Worm (Caenorhabditis elegans) whole organism, L1 larva: ENCODE measurements around the gene ddn-2.
A peak's percentile ranks its signal among the peaks of the same experiment; 100 is the strongest.

Experiments
- C34B4.2 ChIP-seq: sonication (generic microtip); optimal IDR thresholded peaks from 2 replicates; lab custom pipeline; 2017; ENCODE audit warnings: mild to moderate bottlenecking, missing genetic modification characterization, missing compliant biosample characterization
- alr-1 ChIP-seq: fragments of 200-800 bp; sonication (Bioruptor generic); optimal IDR thresholded peaks from 2 replicates; lab custom pipeline; 2018; ENCODE audit warnings: borderline replicate concordance, mild to moderate bottlenecking, missing genetic modification characterization, missing compliant biosample characterization
- ama-1 ChIP-seq: fragments of 150-350 bp; optimal IDR thresholded peaks from 2 replicates; lab custom pipeline; 2014
- blmp-1 ChIP-seq: fragments of 150-350 bp; optimal IDR thresholded peaks from 2 replicates; lab custom pipeline; 2014; ENCODE audit warnings: missing biosample characterization, missing genetic modification characterization
- ceh-82 ChIP-seq, 3 experiments: fragments of 150-350 bp in 1 of 3; sonication (generic microtip) in 2 of 3; optimal IDR thresholded peaks; 2 replicates each; lab custom pipeline; 2014 to 2017; ENCODE audit warnings: missing biosample characterization in 3 of 3, missing genetic modification characterization in 3 of 3
- ceh-90 ChIP-seq: sonication (generic microtip); optimal IDR thresholded peaks from 2 replicates; lab custom pipeline; 2016; ENCODE audit warnings: missing genetic modification characterization, missing compliant biosample characterization
- dpl-1 ChIP-seq, 3 experiments: fragments of 150-350 bp in 2 of 3; sonication (generic microtip) in 1 of 3; optimal IDR thresholded peaks; 2 replicates each; lab custom pipeline; 2014 to 2017; ENCODE audit warnings: missing biosample characterization in 3 of 3, missing genetic modification characterization in 3 of 3, missing genetic modification reagents in 3 of 3
- dsc-1 ChIP-seq: sonication (generic microtip); optimal IDR thresholded peaks from 2 replicates; lab custom pipeline; 2016; ENCODE audit warnings: mild to moderate bottlenecking, missing genetic modification characterization, missing compliant biosample characterization
- efl-1 ChIP-seq, 4 experiments: fragments of 150-350 bp; optimal IDR thresholded peaks in 3 of 4; peaks in 1 of 4; 1 replicate in 1 of 4; 2 replicates in 3 of 4; lab custom pipeline; 2014; ENCODE audit warnings: missing biosample characterization in 2 of 4, missing genetic modification characterization in 2 of 4, missing genetic modification reagents in 2 of 4
- egl-13 ChIP-seq: sonication (generic microtip); optimal IDR thresholded peaks from 2 replicates; lab custom pipeline; 2016; ENCODE audit warnings: missing genotype, missing genetic modification reagents, missing genetic modification characterization, missing compliant biosample characterization
- elt-3 ChIP-seq, 6 experiments: fragments of 150-350 bp in 1 of 6; sonication (generic microtip); optimal IDR thresholded peaks; 2 replicates each; lab custom pipeline; 2017 to 2018; ENCODE audit warnings: missing biosample characterization in 6 of 6, missing genetic modification characterization in 6 of 6, inconsistent platforms in 1 of 6
- fkh-4 ChIP-seq: sonication (generic microtip); optimal IDR thresholded peaks from 2 replicates; lab custom pipeline; 2016; ENCODE audit warnings: missing compliant biosample characterization, missing genetic modification characterization, borderline replicate concordance
- fkh-8 ChIP-seq: sonication (generic microtip); optimal IDR thresholded peaks from 2 replicates; lab custom pipeline; 2016; ENCODE audit warnings: mild to moderate bottlenecking, missing genetic modification characterization, missing compliant biosample characterization
- fos-1 ChIP-seq: fragments of 150-350 bp; optimal IDR thresholded peaks from 2 replicates; lab custom pipeline; 2014; ENCODE audit warnings: missing biosample characterization, missing genetic modification characterization
- hpl-2 ChIP-seq: fragments of 150-350 bp; optimal IDR thresholded peaks from 2 replicates; lab custom pipeline; 2014; ENCODE audit warnings: missing biosample characterization, missing genetic modification reagents, missing genetic modification characterization
- irx-1 ChIP-seq: sonication (generic microtip); optimal IDR thresholded peaks from 2 replicates; lab custom pipeline; 2016; ENCODE audit warnings: missing genetic modification characterization, missing compliant biosample characterization
- lin-13 ChIP-seq: fragments of 150-350 bp; optimal IDR thresholded peaks from 2 replicates; lab custom pipeline; 2014; ENCODE audit warnings: missing biosample characterization, missing genetic modification reagents, missing genetic modification characterization
- lin-14 ChIP-seq: fragments of 200-800 bp; sonication (Bioruptor generic); optimal IDR thresholded peaks from 2 replicates; lab custom pipeline; 2018; ENCODE audit warnings: mild to moderate bottlenecking, missing genetic modification characterization, moderate library complexity, missing compliant biosample characterization
- lin-15B ChIP-seq: fragments of 150-350 bp; sonication (generic microtip); optimal IDR thresholded peaks from 3 replicates; lab custom pipeline; 2014; ENCODE audit warnings: missing biosample characterization, missing genetic modification characterization
- lin-35 ChIP-seq, 2 experiments: fragments of 150-350 bp; optimal IDR thresholded peaks; 2 replicates each; lab custom pipeline; 2014; ENCODE audit warnings: missing biosample characterization in 2 of 2, missing genetic modification characterization in 2 of 2, missing genetic modification reagents in 2 of 2
- lin-39 ChIP-seq: fragments of 150-350 bp; optimal IDR thresholded peaks from 2 replicates; lab custom pipeline; 2014; ENCODE audit warnings: missing biosample characterization, missing genetic modification reagents, missing genetic modification characterization
- mab-9 ChIP-seq: fragments of 200-800 bp; sonication (Bioruptor generic); IDR thresholded peaks from 2 replicates; pipeline ENCODE4 v1.3.6; 2022; ENCODE audit warnings: missing genetic modification reagents, missing genetic modification characterization, missing compliant biosample characterization
- mdl-1 ChIP-seq, 2 experiments: fragments of 150-350 bp; optimal IDR thresholded peaks; 2 replicates each; lab custom pipeline; 2014 to 2017; ENCODE audit warnings: missing biosample characterization in 2 of 2, missing genetic modification characterization in 2 of 2, inconsistent platforms in 1 of 2
- mep-1 ChIP-seq: fragments of 150-350 bp; optimal IDR thresholded peaks from 2 replicates; lab custom pipeline; 2014; ENCODE audit warnings: missing biosample characterization, missing genetic modification characterization
- nhr-12 ChIP-seq: sonication (generic microtip); optimal IDR thresholded peaks from 2 replicates; lab custom pipeline; 2017; ENCODE audit warnings: missing biosample characterization, missing genetic modification characterization
- nhr-19 ChIP-seq: fragments of 200-800 bp; sonication (Bioruptor generic); conservative IDR thresholded peaks from 2 replicates; pipeline ENCODE4 v1.3.6; 2022; ENCODE audit warnings: missing genetic modification characterization, missing compliant biosample characterization
- nhr-237 ChIP-seq: fragments of 150-350 bp; optimal IDR thresholded peaks from 2 replicates; lab custom pipeline; 2014; ENCODE audit warnings: missing biosample characterization, missing genetic modification characterization
- nhr-28 ChIP-seq: fragments of 150-350 bp; optimal IDR thresholded peaks from 2 replicates; lab custom pipeline; 2014; ENCODE audit warnings: missing biosample characterization, missing genetic modification characterization
- nhr-71 ChIP-seq: sonication (generic microtip); optimal IDR thresholded peaks from 2 replicates; lab custom pipeline; 2016; ENCODE audit warnings: mild to moderate bottlenecking, missing genetic modification characterization, moderate library complexity, missing compliant biosample characterization
- nhr-76 ChIP-seq: sonication (generic microtip); optimal IDR thresholded peaks from 2 replicates; lab custom pipeline; 2017; ENCODE audit warnings: missing biosample characterization, missing genetic modification characterization
- nhr-84 ChIP-seq: sonication (generic microtip); optimal IDR thresholded peaks from 2 replicates; lab custom pipeline; 2017; ENCODE audit warnings: missing biosample characterization, missing genetic modification characterization
- pax-3 ChIP-seq: fragments of 200-800 bp; sonication (Bioruptor generic); optimal IDR thresholded peaks from 2 replicates; lab custom pipeline; 2018; ENCODE audit warnings: mild to moderate bottlenecking, missing genetic modification characterization, moderate library complexity, missing compliant biosample characterization
- snpc-4 ChIP-seq: fragments of 150-350 bp; optimal IDR thresholded peaks from 2 replicates; lab custom pipeline; 2014; ENCODE audit warnings: missing biosample characterization, missing genetic modification characterization
- snu-23 ChIP-seq: sonication (generic microtip); optimal IDR thresholded peaks from 2 replicates; lab custom pipeline; 2016; ENCODE audit warnings: missing genetic modification characterization, missing compliant biosample characterization
- sptf-1 ChIP-seq: fragments of 150-350 bp; optimal IDR thresholded peaks from 2 replicates; lab custom pipeline; 2014; ENCODE audit warnings: missing biosample characterization, missing genetic modification characterization
- sup-37 ChIP-seq: fragments of 200-800 bp; sonication (Bioruptor generic); optimal IDR thresholded peaks from 2 replicates; lab custom pipeline; 2018; ENCODE audit warnings: mild to moderate bottlenecking, missing genetic modification characterization, missing compliant biosample characterization
- tbx-2 ChIP-seq: sonication (generic microtip); optimal IDR thresholded peaks from 2 replicates; lab custom pipeline; 2016; ENCODE audit warnings: missing genetic modification characterization, missing compliant biosample characterization
- unc-130 ChIP-seq: fragments of 150-350 bp; optimal IDR thresholded peaks from 2 replicates; lab custom pipeline; 2017; ENCODE audit warnings: missing biosample characterization, missing genetic modification characterization, inconsistent platforms
- unc-30 ChIP-seq: sonication (generic microtip); optimal IDR thresholded peaks from 2 replicates; lab custom pipeline; 2017; ENCODE audit warnings: missing biosample characterization, missing genetic modification characterization
- unc-86 ChIP-seq: sonication (generic microtip); optimal IDR thresholded peaks from 2 replicates; lab custom pipeline; 2016; ENCODE audit warnings: missing genetic modification characterization, missing compliant biosample characterization
- unc-98 ChIP-seq: fragments of 200-800 bp; sonication (Bioruptor generic); IDR thresholded peaks from 2 replicates; pipeline ENCODE4 v1.3.6; 2022; ENCODE audit warnings: missing genetic modification characterization, missing compliant biosample characterization
- zag-1 ChIP-seq: fragments of 150-350 bp; optimal IDR thresholded peaks from 2 replicates; lab custom pipeline; 2014; ENCODE audit warnings: missing biosample characterization, missing genetic modification characterization
- ztf-11 ChIP-seq, 2 experiments: sonication (generic microtip); optimal IDR thresholded peaks; 2 replicates each; lab custom pipeline; 2016 to 2017; ENCODE audit warnings: missing genetic modification characterization in 2 of 2, missing biosample characterization in 1 of 2, missing compliant biosample characterization in 1 of 2
- ztf-4 ChIP-seq: fragments of 150-350 bp; optimal IDR thresholded peaks from 2 replicates; lab custom pipeline; 2014; ENCODE audit warnings: missing biosample characterization, missing genetic modification characterization

ddn-2 gene

ce11 chrII:12939161-12939560, 30.3 kb downstream of the ddn-2 start:
- TF ChIP-seq elt-3 (tag; optimal IDR thresholded peaks at IDR 0.05; lab: Kevin White, UChicago): peak in 1 of 6 experiments; percentile 31
- TF ChIP-seq blmp-1: peak; percentile 55
- TF ChIP-seq irx-1: no peak
- no peak for TF ChIP-seq pax-3 (tag; lab: Kevin White, UChicago)
- TF ChIP-seq nhr-28 (tag; lab: Kevin White, UChicago): no peak
- TF ChIP-seq lin-39 (tag; lab: Kevin White, UChicago): no peak
- no peak for TF ChIP-seq C34B4.2 (tag; lab: Kevin White, UChicago)
- peak; percentile 9 for TF ChIP-seq snpc-4
- TF ChIP-seq tbx-2 (tag; lab: Kevin White, UChicago): no peak
- TF ChIP-seq nhr-84: no peak
- TF ChIP-seq lin-14 (GFP tag; lab: Kevin White, UChicago): peak; percentile 49
- no peak for TF ChIP-seq nhr-12 (tag; lab: Kevin White, UChicago)
- no peak for TF ChIP-seq snu-23 (GFP tag; lab: Kevin White, UChicago)
- no peak for TF ChIP-seq alr-1
- peak in 1 of 2 experiments; percentile 15 for TF ChIP-seq lin-35 (GFP tag; optimal IDR thresholded peaks at IDR 0.05; lab: Kevin White, UChicago)
- TF ChIP-seq fos-1 (tag; lab: Kevin White, UChicago): no peak
- TF ChIP-seq fkh-4 (tag; lab: Kevin White, UChicago): no peak
- TF ChIP-seq, all 84 proteins: peak for 5

ce11 chrII:12939801-12940200, 30.9 kb downstream of the ddn-2 start, which contains the start of gene arrd-10:
arrd-10 (plus strand) TSS chrII:12940101.
- TF ChIP-seq nhr-76 (tag; lab: Kevin White, UChicago): no peak
- no peak for TF ChIP-seq egl-13 (tag; lab: Kevin White, UChicago)
- TF ChIP-seq C34B4.2 (tag; lab: Kevin White, UChicago): no peak
- no peak for TF ChIP-seq hpl-2 (GFP tag; lab: Kevin White, UChicago)
- no peak for TF ChIP-seq nhr-237 (tag; lab: Kevin White, UChicago)
- TF ChIP-seq mab-9 (GFP tag; lab: Robert Waterston, UW): no peak

- peak in 5 of 6 experiments; percentile 78 to 91 (median 89) for TF ChIP-seq elt-3 (tag; optimal IDR thresholded peaks at IDR 0.05; lab: Kevin White, UChicago)
- no peak for TF ChIP-seq ztf-11 (tag; optimal IDR thresholded peaks at IDR 0.05; lab: Kevin White, UChicago)
- peak; percentile 53 for TF ChIP-seq blmp-1
- no peak for TF ChIP-seq ztf-4 (tag; lab: Kevin White, UChicago)
- no peak for TF ChIP-seq lin-15B (tag; lab: Kevin White, UChicago)
These were observed 33.6 kb downstream of the ddn-2 start for ce11 chrII:12942496-12942895.

ce11 chrII:12944587-12945126, 35.8 kb downstream of the ddn-2 start:
- TF ChIP-seq unc-98 (GFP tag; lab: Robert Waterston, UW) (peak; percentile 68), ama-1 (peak; percentile 100), lin-14 (GFP tag; lab: Kevin White, UChicago) (peak; percentile 95), ceh-82 (tag; optimal IDR thresholded peaks at IDR 0.05; lab: Kevin White, UChicago) (peak; percentile 90 to 94 (median 92)), mab-9 (GFP tag; lab: Robert Waterston, UW) (peak; percentile 80; the same call in 1 of the 2 replicates), dsc-1 (peak; percentile 97), snu-23 (GFP tag; lab: Kevin White, UChicago) (peak; percentile 97), elt-3 (tag; optimal IDR thresholded peaks at IDR 0.05; lab: Kevin White, UChicago) (peak; percentile 31 to 82 (median 52)), sup-37 (peak; percentile 97), mdl-1 (tag; optimal IDR thresholded peaks at IDR 0.05; lab: Kevin White, UChicago) (peak in 1 of 2 experiments; percentile 78), snpc-4 (peak; percentile 100), mep-1 (tag; lab: Kevin White, UChicago) (peak; percentile 80), nhr-71 (tag; lab: Kevin White, UChicago) (peak; percentile 98), fkh-4 (tag; lab: Kevin White, UChicago) (peak; percentile 44), unc-130 (peak; percentile 88), unc-86 (peak; percentile 91), nhr-19 (GFP tag; lab: Robert Waterston, UW) (peak; percentile 98), unc-30 (no peak), zag-1 (tag; lab: Kevin White, UChicago) (no peak), lin-13 (GFP tag; lab: Kevin White, UChicago) (peak; percentile 86), lin-15B (tag; lab: Kevin White, UChicago) (peak; percentile 35), ztf-11 (tag; optimal IDR thresholded peaks at IDR 0.05; lab: Kevin White, UChicago) (peak; percentile 55 to 95), tbx-2 (tag; lab: Kevin White, UChicago) (peak; percentile 94), dpl-1 (GFP tag; optimal IDR thresholded peaks at IDR 0.05; lab: Kevin White, UChicago) (peak; percentile 57 to 71 (median 69)), sptf-1 (tag; lab: Kevin White, UChicago) (no peak), fkh-8 (tag; lab: Kevin White, UChicago) (peak; percentile 95), ceh-90 (tag; lab: Kevin White, UChicago) (peak; percentile 64), efl-1 (optimal IDR thresholded peaks at IDR 0.05; lab: Kevin White, UChicago) (peak; percentile 81 to 86), efl-1 (GFP tag; optimal IDR thresholded peaks at IDR 0.05 in 1 of 2; lab: Kevin White, UChicago) (peak; percentile 67 to 98)
